Worm (Caenorhabditis elegans) whole organism, L2 larva: ENCODE results near the gene T24H10.1.

Source experiments
- C34F6.9 ChIP-seq: fragments of 150-350 bp; optimal IDR thresholded peaks from 2 replicates; lab custom pipeline; 2014; ENCODE audit warnings: missing biosample characterization, missing genetic modification characterization
- F13H6.1 ChIP-seq: sonication (generic microtip); optimal IDR thresholded peaks from 2 replicates; lab custom pipeline; 2016; ENCODE audit warnings: missing genetic modification characterization, missing compliant biosample characterization
- R02D3.7 ChIP-seq: fragments of 150-350 bp; optimal IDR thresholded peaks from 2 replicates; lab custom pipeline; 2014; ENCODE audit warnings: missing biosample characterization, missing genetic modification characterization
- ZK546.5 ChIP-seq: sonication (generic microtip); optimal IDR thresholded peaks from 2 replicates; lab custom pipeline; 2017; ENCODE audit warnings: missing biosample characterization, missing genetic modification characterization
- aly-2 ChIP-seq: fragments of 150-350 bp; optimal IDR thresholded peaks from 2 replicates; lab custom pipeline; 2014; ENCODE audit warnings: missing biosample characterization, missing genetic modification characterization
- ama-1 ChIP-seq: fragments of 150-350 bp; optimal IDR thresholded peaks from 2 replicates; lab custom pipeline; 2018; ENCODE audit warnings: inconsistent platforms
- blmp-1 ChIP-seq: sonication (generic microtip); optimal IDR thresholded peaks from 2 replicates; lab custom pipeline; 2017; ENCODE audit warnings: missing genetic modification characterization, mild to moderate bottlenecking, missing compliant biosample characterization, antibody characterized with exemption, moderate library complexity; ENCODE audit not compliant: insufficient read depth
- ceh-16 ChIP-seq: fragments of 150-350 bp; optimal IDR thresholded peaks from 2 replicates; lab custom pipeline; 2014; ENCODE audit warnings: missing biosample characterization, missing genetic modification characterization
- ceh-82 ChIP-seq: fragments of 150-350 bp; optimal IDR thresholded peaks from 2 replicates; lab custom pipeline; 2014; ENCODE audit warnings: missing biosample characterization, missing genetic modification characterization
- crh-2 ChIP-seq: sonication (generic microtip); optimal IDR thresholded peaks from 2 replicates; lab custom pipeline; 2017; ENCODE audit warnings: missing biosample characterization, missing genetic modification characterization
- egl-27 ChIP-seq: sonication (generic microtip); optimal IDR thresholded peaks from 3 replicates; lab custom pipeline; 2017; ENCODE audit warnings: missing biosample characterization, missing genetic modification reagents, missing genetic modification characterization
- elt-1 ChIP-seq: fragments of 150-350 bp; optimal IDR thresholded peaks from 2 replicates; lab custom pipeline; 2014; ENCODE audit warnings: missing biosample characterization, missing genetic modification characterization
- elt-3 ChIP-seq: sonication (generic microtip); optimal IDR thresholded peaks from 2 replicates; lab custom pipeline; 2017; ENCODE audit warnings: missing biosample characterization, missing genetic modification characterization
- fos-1 ChIP-seq: fragments of 150-350 bp; optimal IDR thresholded peaks from 2 replicates; lab custom pipeline; 2014; ENCODE audit warnings: missing biosample characterization, missing genetic modification characterization
- gmeb-1 ChIP-seq: fragments of 150-350 bp; optimal IDR thresholded peaks from 2 replicates; lab custom pipeline; 2014; ENCODE audit warnings: missing biosample characterization, missing genetic modification characterization
- lin-11 ChIP-seq: fragments of 150-350 bp; sonication (generic microtip); optimal IDR thresholded peaks from 2 replicates; lab custom pipeline; 2014; ENCODE audit warnings: missing biosample characterization, missing genetic modification characterization, inconsistent platforms, mixed read lengths
- lin-13 ChIP-seq: fragments of 150-350 bp; optimal IDR thresholded peaks from 2 replicates; lab custom pipeline; 2014; ENCODE audit warnings: missing biosample characterization, missing genetic modification reagents, missing genetic modification characterization
- lsy-2 ChIP-seq, 2 experiments: fragments of 150-350 bp in 1 of 2; sonication (generic microtip) in 1 of 2; optimal IDR thresholded peaks; 2 replicates each; lab custom pipeline; 2014 to 2017; ENCODE audit warnings: missing biosample characterization in 2 of 2, missing genetic modification characterization in 2 of 2
- mab-5 ChIP-seq: fragments of 150-350 bp; optimal IDR thresholded peaks from 2 replicates; lab custom pipeline; 2014; ENCODE audit warnings: missing biosample characterization, missing genetic modification characterization
- mbf-1 ChIP-seq: sonication (generic microtip); optimal IDR thresholded peaks from 2 replicates; lab custom pipeline; 2017; ENCODE audit warnings: missing biosample characterization, missing genetic modification characterization
- mdl-1 ChIP-seq, 2 experiments: fragments of 150-350 bp in 1 of 2; sonication (generic microtip) in 1 of 2; optimal IDR thresholded peaks; 2 replicates each; lab custom pipeline; 2017; ENCODE audit warnings: missing biosample characterization in 2 of 2, missing genetic modification characterization in 2 of 2
- nhr-11 ChIP-seq: fragments of 150-350 bp; optimal IDR thresholded peaks from 2 replicates; lab custom pipeline; 2014; ENCODE audit warnings: missing biosample characterization, missing genetic modification characterization
- nhr-12 ChIP-seq: fragments of 150-350 bp; optimal IDR thresholded peaks from 2 replicates; lab custom pipeline; 2014; ENCODE audit warnings: missing biosample characterization, missing genetic modification characterization
- nhr-129 ChIP-seq: fragments of 150-350 bp; optimal IDR thresholded peaks from 2 replicates; lab custom pipeline; 2014; ENCODE audit warnings: missing biosample characterization, missing genetic modification characterization
- nhr-21 ChIP-seq: fragments of 150-350 bp; optimal IDR thresholded peaks from 2 replicates; lab custom pipeline; 2014; ENCODE audit warnings: missing biosample characterization, missing genetic modification characterization
- nhr-23 ChIP-seq: fragments of 150-350 bp; optimal IDR thresholded peaks from 2 replicates; lab custom pipeline; 2014; ENCODE audit warnings: missing biosample characterization, missing genetic modification reagents, missing genetic modification characterization
- nhr-237 ChIP-seq: fragments of 150-350 bp; optimal IDR thresholded peaks from 2 replicates; lab custom pipeline; 2014; ENCODE audit warnings: missing biosample characterization, missing genetic modification characterization
- nhr-25 ChIP-seq: fragments of 150-350 bp; sonication (generic microtip); optimal IDR thresholded peaks from 3 replicates; lab custom pipeline; 2014; ENCODE audit warnings: missing biosample characterization, missing genetic modification characterization
- nhr-77 ChIP-seq: fragments of 150-350 bp; optimal IDR thresholded peaks from 2 replicates; lab custom pipeline; 2014; ENCODE audit warnings: missing biosample characterization, missing genetic modification characterization
- peb-1 ChIP-seq: fragments of 150-350 bp; optimal IDR thresholded peaks from 2 replicates; lab custom pipeline; 2014; ENCODE audit warnings: missing biosample characterization, missing genetic modification characterization
- sem-4 ChIP-seq: fragments of 150-350 bp; optimal IDR thresholded peaks from 2 replicates; lab custom pipeline; 2014; ENCODE audit warnings: missing biosample characterization, missing genetic modification reagents, missing genetic modification characterization
- skn-1 ChIP-seq: sonication (generic microtip); optimal IDR thresholded peaks from 2 replicates; lab custom pipeline; 2017; ENCODE audit warnings: missing biosample characterization, missing genetic modification characterization
- sma-3 ChIP-seq: sonication (generic microtip); optimal IDR thresholded peaks from 2 replicates; lab custom pipeline; 2016; ENCODE audit warnings: missing genetic modification reagents, missing genetic modification characterization, missing compliant biosample characterization
- sma-9 ChIP-seq, 2 experiments: fragments of 150-350 bp in 1 of 2; sonication (generic microtip) in 1 of 2; optimal IDR thresholded peaks; 2 replicates each; lab custom pipeline; 2014 to 2016; ENCODE audit warnings: missing genetic modification characterization in 2 of 2, mild to moderate bottlenecking in 1 of 2, missing biosample characterization in 1 of 2, missing compliant biosample characterization in 1 of 2, missing genetic modification reagents in 1 of 2, moderate library complexity in 1 of 2
- unc-55 ChIP-seq: fragments of 150-350 bp; sonication (generic microtip); optimal IDR thresholded peaks from 3 replicates; lab custom pipeline; 2014; ENCODE audit warnings: missing biosample characterization, missing genetic modification reagents, missing genetic modification characterization
- unc-62 ChIP-seq: fragments of 150-350 bp; optimal IDR thresholded peaks from 2 replicates; lab custom pipeline; 2014; ENCODE audit warnings: missing biosample characterization, missing genetic modification reagents, missing genetic modification characterization
- zag-1 ChIP-seq: fragments of 150-350 bp; optimal IDR thresholded peaks from 2 replicates; lab custom pipeline; 2014; ENCODE audit warnings: missing biosample characterization, missing genetic modification characterization
- ztf-1 ChIP-seq: fragments of 200-800 bp; sonication (Bioruptor generic); conservative IDR thresholded peaks from 2 replicates; pipeline ENCODE4 v1.3.6; 2022; ENCODE audit warnings: missing genetic modification characterization, missing compliant biosample characterization
- ztf-4 ChIP-seq: fragments of 150-350 bp; optimal IDR thresholded peaks from 2 replicates; lab custom pipeline; 2014; ENCODE audit warnings: missing biosample characterization, missing genetic modification characterization

T24H10.1 gene

ce11 chrII:9078351-9078750 lies 20.8 kb upstream of the T24H10.1 start:
- TF ChIP-seq zag-1, result no peak
- TF ChIP-seq C34F6.9 (tag; lab: Kevin White, UChicago), result peak; percentile 42
- TF ChIP-seq ZK546.5, result no peak
- peak; percentile 15 for TF ChIP-seq nhr-129 (tag; lab: Kevin White, UChicago)
- peak; percentile 53 for TF ChIP-seq F13H6.1 (tag; lab: Kevin White, UChicago)
- no peak for TF ChIP-seq nhr-12 (tag; lab: Kevin White, UChicago)
- TF ChIP-seq elt-3, result no peak
- TF ChIP-seq nhr-23 (tag; lab: Kevin White, UChicago), result no peak

DNA sequence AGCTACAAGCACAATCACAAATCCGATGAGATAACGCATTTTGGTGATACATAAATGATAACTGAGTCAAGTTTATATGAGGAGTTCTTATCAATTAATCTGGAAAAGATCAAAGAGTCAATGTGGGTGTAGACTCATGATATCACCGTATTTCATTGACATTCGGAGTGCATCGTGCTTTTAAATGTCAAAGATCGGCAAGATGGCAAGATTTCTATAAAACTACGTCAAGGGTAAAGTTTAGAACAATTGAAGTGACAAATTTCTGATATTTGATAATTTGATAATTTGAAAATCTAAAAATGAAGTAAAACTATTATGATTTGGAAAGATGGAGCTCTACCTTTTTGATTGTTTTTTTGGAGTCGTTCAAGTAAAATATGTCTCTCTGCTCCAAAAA lies 16.1 kb upstream of the T24H10.1 start, which contains the start of gene sysm-1:
sysm-1 (minus strand) TSS at position 101 of the 400 bp plus-strand sequence.
- TF ChIP-seq R02D3.7 (tag; lab: Kevin White, UChicago) (no peak), ztf-1 (GFP tag; lab: Robert Waterston, UW) (no peak), nhr-129 (tag; lab: Kevin White, UChicago) (no peak), mbf-1 (tag; lab: Kevin White, UChicago) (no peak), ama-1 (lab: Kevin White, UChicago) (no peak), ztf-4 (tag; lab: Kevin White, UChicago) (no peak), sma-9 (GFP tag; optimal IDR thresholded peaks at IDR 0.05; lab: Kevin White, UChicago) (no peak), sma-9 (tag; optimal IDR thresholded peaks at IDR 0.05; lab: Kevin White, UChicago) (no peak), ceh-16 (tag; lab: Kevin White, UChicago) (no peak), nhr-23 (tag; lab: Kevin White, UChicago) (no peak), nhr-21 (no peak), elt-1 (tag; lab: Kevin White, UChicago) (no peak), nhr-237 (tag; lab: Kevin White, UChicago) (no peak), gmeb-1 (no peak), skn-1 (tag; lab: Kevin White, UChicago) (no peak)

ce11 chrII:9086308-9086707 lies 12.9 kb upstream of the T24H10.1 start, which contains the start of gene hlh-3:
Gene hlh-3 (plus strand): TSS chrII:9086608.
- no peak for TF ChIP-seq lin-13 (GFP tag; lab: Kevin White, UChicago)
- TF ChIP-seq peb-1 (tag; lab: Kevin White, UChicago), result no peak
- TF ChIP-seq blmp-1 (tag; lab: Kevin White, UChicago), result no peak
- no peak for TF ChIP-seq elt-3
- no peak for TF ChIP-seq aly-2 (tag; lab: Kevin White, UChicago)
- TF ChIP-seq C34F6.9 (tag; lab: Kevin White, UChicago), result no peak
- no peak for TF ChIP-seq mab-5 (tag; lab: Kevin White, UChicago)
- no peak for TF ChIP-seq ztf-4 (tag; lab: Kevin White, UChicago)
- no peak for TF ChIP-seq gmeb-1
- TF ChIP-seq egl-27 (tag; lab: Kevin White, UChicago), result no peak
- no peak for TF ChIP-seq mdl-1 (tag; optimal IDR thresholded peaks at IDR 0.05; lab: Kevin White, UChicago)
- no peak for TF ChIP-seq ZK546.5
- no peak for TF ChIP-seq ztf-1 (GFP tag; lab: Robert Waterston, UW)

- TF ChIP-seq elt-1 (tag; lab: Kevin White, UChicago), result no peak
- no peak for TF ChIP-seq nhr-12 (tag; lab: Kevin White, UChicago)
- peak; percentile 92 for TF ChIP-seq fos-1 (tag; lab: Kevin White, UChicago)
- TF ChIP-seq peb-1 (tag; lab: Kevin White, UChicago), result no peak
- no peak for TF ChIP-seq lsy-2 (tag; optimal IDR thresholded peaks at IDR 0.05; lab: Kevin White, UChicago)
- TF ChIP-seq gmeb-1, result no peak
- TF ChIP-seq unc-62, result no peak
- TF ChIP-seq lin-11 (tag; lab: Kevin White, UChicago), result no peak
- no peak for TF ChIP-seq unc-55 (GFP tag; lab: Kevin White, UChicago)
- no peak for TF ChIP-seq nhr-77 (tag; lab: Kevin White, UChicago)
- TF ChIP-seq nhr-23 (tag; lab: Kevin White, UChicago), result no peak
- TF ChIP-seq elt-3, result no peak
- TF ChIP-seq ceh-82, result no peak
- no peak for TF ChIP-seq crh-2 (tag; lab: Kevin White, UChicago)
- no peak for TF ChIP-seq lin-13 (GFP tag; lab: Kevin White, UChicago)
- no peak for TF ChIP-seq ztf-1 (GFP tag; lab: Robert Waterston, UW)
- TF ChIP-seq sem-4 (tag; lab: Kevin White, UChicago), result no peak
- TF ChIP-seq nhr-25, result peak; percentile 10
- no peak for TF ChIP-seq mbf-1 (tag; lab: Kevin White, UChicago)
- TF ChIP-seq nhr-11 (tag; lab: Kevin White, UChicago), result no peak
- TF ChIP-seq egl-27 (tag; lab: Kevin White, UChicago), result no peak
- peak; percentile 28 for TF ChIP-seq sma-9 (GFP tag; optimal IDR thresholded peaks at IDR 0.05; lab: Kevin White, UChicago)
- no peak for TF ChIP-seq sma-9 (tag; optimal IDR thresholded peaks at IDR 0.05; lab: Kevin White, UChicago)
- no peak for TF ChIP-seq blmp-1 (tag; lab: Kevin White, UChicago)
- no peak for TF ChIP-seq sma-3 (GFP tag; lab: Kevin White, UChicago)
- TF ChIP-seq, all 48 proteins: peak for 3
These were observed 6.3 kb upstream of the T24H10.1 start for ce11 chrII:9092910-9093309.
